Comparison of ENCODE assay signal across 3 fruit fly cellular contexts in the genomic region with DNA sequence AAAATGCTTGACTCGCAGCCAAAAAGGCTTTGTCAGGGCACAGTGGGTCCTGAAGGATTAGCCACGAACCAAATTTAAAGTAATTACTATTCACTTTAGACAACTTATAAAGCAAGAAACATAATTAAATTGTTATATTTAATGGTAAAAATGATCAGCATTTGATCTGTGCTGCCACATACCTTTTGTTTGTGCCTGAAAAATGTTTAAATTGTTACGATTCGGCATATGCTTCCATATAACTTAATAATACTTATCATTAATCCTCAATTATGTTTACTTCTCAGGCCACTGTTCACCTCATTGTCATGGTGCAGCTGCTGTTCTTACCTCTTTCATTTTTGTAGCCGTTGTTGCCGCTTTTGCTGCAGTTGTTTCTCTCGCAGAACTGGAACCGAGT.
TF ChIP-seq lines count a peak whose summit lies in the region.

No protein-coding gene starts in this region.

TF ChIP-seq in whole organism, prepupa, 60 proteins besides CTCF, POLR2A, EP300 and RAD21 (continues in another document):
- no peak for TF ChIP-seq Hr4 (GFP tag; optimal IDR thresholded peaks at IDR 0.05; lab: Kevin White, UChicago)
- TF ChIP-seq CG6792 (GFP tag; optimal IDR thresholded peaks at IDR 0.05; lab: Kevin White, UChicago) = no peak
- peak in 1 of 2 experiments; percentile 21 for TF ChIP-seq salr (GFP tag; optimal IDR thresholded peaks at IDR 0.05; lab: Kevin White, UChicago)
- peak; percentile 21 for TF ChIP-seq Hr39 (GFP tag; optimal IDR thresholded peaks at IDR 0.05; lab: Kevin White, UChicago)
- TF ChIP-seq CG6854 (GFP tag; optimal IDR thresholded peaks at IDR 0.05; lab: Kevin White, UChicago) = no peak
- no peak for TF ChIP-seq CG11294 (GFP tag; IDR thresholded peaks at IDR 0.05; lab: Robert Waterston, UW)
- TF ChIP-seq cyc (GFP tag; optimal IDR thresholded peaks at IDR 0.05; lab: Kevin White, UChicago) = no peak
- TF ChIP-seq Sox102F (GFP tag; optimal IDR thresholded peaks at IDR 0.05; lab: Kevin White, UChicago) = no peak
- peak; percentile 27 for TF ChIP-seq Smox (GFP tag; optimal IDR thresholded peaks at IDR 0.05; lab: Kevin White, UChicago)
- peak; percentile 29; the same call in 1 of the 3 replicates for TF ChIP-seq CG8119 (GFP tag; IDR thresholded peaks at IDR 0.05; lab: Robert Waterston, UW)
- TF ChIP-seq CG11762 (GFP tag; optimal IDR thresholded peaks at IDR 0.05; lab: Kevin White, UChicago; ENCODE audit: insufficient read depth) = no peak
- peak; percentile 51 for TF ChIP-seq CG3919 (GFP tag; optimal IDR thresholded peaks at IDR 0.05; lab: Kevin White, UChicago)
- no peak for TF ChIP-seq Blimp-1 (GFP tag; optimal IDR thresholded peaks at IDR 0.05; lab: Kevin White, UChicago)
- peak; percentile 50 for TF ChIP-seq Sox14 (GFP tag; optimal IDR thresholded peaks at IDR 0.05; lab: Kevin White, UChicago)
- no peak for TF ChIP-seq Eip75B (GFP tag; optimal IDR thresholded peaks at IDR 0.05; lab: Kevin White, UChicago)
- peak; percentile 13 for TF ChIP-seq net (GFP tag; optimal IDR thresholded peaks at IDR 0.05; lab: Kevin White, UChicago)
- peak; percentile 39 for TF ChIP-seq CG1621 (tag; optimal IDR thresholded peaks at IDR 0.05; lab: Kevin White, UChicago)
- TF ChIP-seq lz (GFP tag; optimal IDR thresholded peaks at IDR 0.05; lab: Kevin White, UChicago) = peak; percentile 37
- peak; percentile 21 for TF ChIP-seq CG31627 (GFP tag; optimal IDR thresholded peaks at IDR 0.05; lab: Kevin White, UChicago)
- TF ChIP-seq CG8632 (GFP tag; optimal IDR thresholded peaks at IDR 0.05; lab: Kevin White, UChicago) = no peak
- TF ChIP-seq pdm3 (GFP tag; optimal IDR thresholded peaks at IDR 0.05; lab: Kevin White, UChicago) = peak; percentile 32
- TF ChIP-seq eg (GFP tag; IDR thresholded peaks at IDR 0.05; lab: Robert Waterston, UW) = no peak
- TF ChIP-seq acj6 (GFP tag; optimal IDR thresholded peaks at IDR 0.05; lab: Kevin White, UChicago) = peak; percentile 41
- peak; percentile 22 to 26 for TF ChIP-seq ss (GFP tag; optimal IDR thresholded peaks at IDR 0.05; lab: Kevin White, UChicago)
- TF ChIP-seq Gug (GFP tag; IDR thresholded peaks at IDR 0.05; lab: Robert Waterston, UW) = no peak
- peak; percentile 63 for TF ChIP-seq fd59A (GFP tag; optimal IDR thresholded peaks at IDR 0.05; lab: Kevin White, UChicago)
- TF ChIP-seq CG34406 (GFP tag; optimal IDR thresholded peaks at IDR 0.05; lab: Kevin White, UChicago) = no peak
- no peak for TF ChIP-seq CG11902 (GFP tag; optimal IDR thresholded peaks at IDR 0.05; lab: Kevin White, UChicago)
- no peak for TF ChIP-seq Sox15 (GFP tag; optimal IDR thresholded peaks at IDR 0.05; lab: Kevin White, UChicago)

TF ChIP-seq in whole organism, pupa, 21 proteins besides CTCF, POLR2A, EP300 and RAD21:
- peak; percentile 77 for TF ChIP-seq CG8159 (tag; optimal IDR thresholded peaks at IDR 0.05; lab: Kevin White, UChicago)
- peak; percentile 54 for TF ChIP-seq CG34367 (tag; optimal IDR thresholded peaks at IDR 0.05; lab: Kevin White, UChicago)
- TF ChIP-seq rn (GFP tag; IDR thresholded peaks at IDR 0.05; lab: Robert Waterston, UW) = no peak
- peak; percentile 38 for TF ChIP-seq Pif1A (GFP tag; optimal IDR thresholded peaks at IDR 0.05; lab: Kevin White, UChicago)
- peak; percentile 58 for TF ChIP-seq CG17806 (tag; optimal IDR thresholded peaks at IDR 0.05; lab: Kevin White, UChicago)
- no peak for TF ChIP-seq CG4496 (GFP tag; IDR thresholded peaks at IDR 0.05; lab: Robert Waterston, UW)
- TF ChIP-seq Snoo (tag; optimal IDR thresholded peaks at IDR 0.05; lab: Kevin White, UChicago) = no peak
- no peak for TF ChIP-seq CG32121 (GFP tag; IDR thresholded peaks at IDR 0.05; lab: Robert Waterston, UW)
- TF ChIP-seq fd96Ca (GFP tag; IDR thresholded peaks at IDR 0.05; lab: Robert Waterston, UW) = no peak
- no peak for TF ChIP-seq EcR (GFP tag; optimal IDR thresholded peaks at IDR 0.05; lab: Kevin White, UChicago)
- no peak for TF ChIP-seq Ets98B (GFP tag; IDR thresholded peaks at IDR 0.05; lab: Robert Waterston, UW)
- TF ChIP-seq CG14655 (GFP tag; optimal IDR thresholded peaks at IDR 0.05; lab: Kevin White, UChicago) = peak; percentile 78
- no peak for TF ChIP-seq CG12605 (GFP tag; IDR thresholded peaks at IDR 0.05; lab: Robert Waterston, UW)
- TF ChIP-seq D1 (tag; optimal IDR thresholded peaks at IDR 0.05; lab: Kevin White, UChicago) = no peak
- TF ChIP-seq CG10348 (GFP tag; IDR thresholded peaks at IDR 0.05; lab: Robert Waterston, UW) = no peak
- TF ChIP-seq CG8301 (tag; optimal IDR thresholded peaks at IDR 0.05; lab: Kevin White, UChicago) = peak; percentile 55
- TF ChIP-seq gl (tag; optimal IDR thresholded peaks at IDR 0.05; lab: Kevin White, UChicago) = peak; percentile 21
- no peak for TF ChIP-seq CG13204 (GFP tag; optimal IDR thresholded peaks at IDR 0.05; lab: Kevin White, UChicago)
- peak; percentile 70 for TF ChIP-seq CG15710 (tag; optimal IDR thresholded peaks at IDR 0.05; lab: Kevin White, UChicago)
- TF ChIP-seq CG9948 (tag; optimal IDR thresholded peaks at IDR 0.05; lab: Kevin White, UChicago) = peak; percentile 71
- peak; percentile 42 for TF ChIP-seq Pif1B (GFP tag; optimal IDR thresholded peaks at IDR 0.05; lab: Kevin White, UChicago)

TF ChIP-seq in whole organism, wandering third instar larva, 38 proteins besides CTCF, POLR2A, EP300 and RAD21:
- TF ChIP-seq HLH106 (tag; optimal IDR thresholded peaks at IDR 0.05; lab: Kevin White, UChicago) (peak; percentile 16), pan (optimal IDR thresholded peaks at IDR 0.05; lab: Kevin White, UChicago) (no peak), ey (GFP tag; optimal IDR thresholded peaks at IDR 0.05; lab: Kevin White, UChicago) (peak; percentile 0)
TF ChIP-seq in whole organism, wandering third instar larva: peak in this region for 2.

Comparison
In these comparisons a context has a peak if more than half of its experiments do, and no peak if none do; other contexts are left out.
1. Of the 1 proteins assayed by ChIP-seq in both whole organism, prepupa and whole organism, wandering third instar larva: peak only in whole organism, prepupa: OdsH; only in whole organism, wandering third instar larva: none; in both: none; in neither: 0.